Fruit fly (Drosophila melanogaster) whole organism, embryonic: Measurements from ENCODE around the gene pall.

Experiments
- Hmx ChIP-seq: fragments of 200-800 bp; sonication (Bioruptor generic); optimal IDR thresholded peaks from 2 replicates; lab custom pipeline; 2016; ENCODE audit warnings: missing biosample characterization, missing genetic modification characterization
- caup ChIP-seq: fragments of 200-800 bp; sonication (Bioruptor generic); optimal IDR thresholded peaks from 3 replicates; lab custom pipeline; 2017; ENCODE audit warnings: missing biosample characterization, mild to moderate bottlenecking, missing genetic modification characterization, moderate library complexity; ENCODE audit not compliant: severe bottlenecking
- psq ChIP-seq: fragments of 200-800 bp; sonication (Bioruptor generic); optimal IDR thresholded peaks from 2 replicates; lab custom pipeline; 2017; ENCODE audit warnings: missing biosample characterization, missing genetic modification characterization
- seq ChIP-seq: fragments of 200-800 bp; sonication (Bioruptor generic); IDR thresholded peaks from 2 replicates; pipeline ENCODE4 v1.3.6; 2022; ENCODE audit warnings: missing biosample characterization, missing genetic modification characterization
- sima ChIP-seq: fragments of 200-800 bp; sonication (Bioruptor generic); optimal IDR thresholded peaks from 2 replicates; lab custom pipeline; 2016; ENCODE audit warnings: missing biosample characterization, missing genetic modification characterization

dm6 chr3L:9438858-9439257, 48.7 kb downstream of the pall start:
- no peak for TF ChIP-seq Hmx (GFP tag; lab: Kevin White, UChicago)
- TF ChIP-seq seq (GFP tag; lab: Robert Waterston, UW), result no peak
- TF ChIP-seq psq (GFP tag; lab: Kevin White, UChicago), result no peak
- TF ChIP-seq caup (GFP tag; lab: Kevin White, UChicago), result no peak
- no peak for TF ChIP-seq sima (GFP tag; lab: Kevin White, UChicago)
